Worm (Caenorhabditis elegans): ENCODE results near the gene gldi-11.
A peak's percentile ranks its signal among the peaks of the same experiment; 100 is the strongest.

gldi-11 gene

ce11 chrII:4904277-4904676 lies 41.3 kb downstream of the gldi-11 start (continued):
- TF ChIP-seq nfya-2 (GFP tag; IDR thresholded peaks at IDR 0.05) (no peak), F22D6.2 (tag; optimal IDR thresholded peaks at IDR 0.05) (no peak), aptf-2 (GFP tag; conservative IDR thresholded peaks at IDR 0.05) (no peak), ama-1 (optimal IDR thresholded peaks at IDR 0.05) (no peak), ama-1 (GFP tag; optimal IDR thresholded peaks at IDR 0.05) (no peak), ceh-79 (tag; optimal IDR thresholded peaks at IDR 0.05) (no peak), mel-28 (tag; optimal IDR thresholded peaks at IDR 0.05; ENCODE audit: borderline replicate concordance) (no peak), lag-1 (GFP tag; IDR thresholded peaks at IDR 0.05) (no peak), snpc-3.4 (tag; optimal IDR thresholded peaks at IDR 0.05) (peak; percentile 60), nhr-120 (GFP tag; IDR thresholded peaks at IDR 0.05) (no peak), F23B12.7 (tag; optimal IDR thresholded peaks at IDR 0.05; ENCODE audit: insufficient read depth) (peak; percentile 80), Y53F4B.3 (GFP tag; IDR thresholded peaks at IDR 0.05) (no peak), nfya-1 (tag; optimal IDR thresholded peaks at IDR 0.05; ENCODE audit: borderline replicate concordance, insufficient read depth) (no peak), ztf-22 (GFP tag; optimal IDR thresholded peaks at IDR 0.05) (no peak), rcor-1 (GFP tag; IDR thresholded peaks at IDR 0.05) (peak; percentile 61), gei-17 (GFP tag; optimal IDR thresholded peaks at IDR 0.05) (no peak), B0336.3 (GFP tag; IDR thresholded peaks at IDR 0.05) (no peak; the same call in 1 of the 2 replicates), snpc-1.3 (tag; optimal IDR thresholded peaks at IDR 0.05; ENCODE audit: insufficient read depth) (peak; percentile 58), die-1 (tag; optimal IDR thresholded peaks at IDR 0.05) (no peak), chd-7 (tag; optimal IDR thresholded peaks at IDR 0.05) (peak; percentile 9), hmg-20 (GFP tag; IDR thresholded peaks at IDR 0.05) (no peak), C06A6.2 (GFP tag; conservative IDR thresholded peaks at IDR 0.05) (no peak), Y56A3A.18 (GFP tag; IDR thresholded peaks at IDR 0.05) (no peak), ceh-91 (GFP tag; IDR thresholded peaks at IDR 0.05) (peak; percentile 39; the same call in 1 of the 2 replicates), bed-2 (GFP tag; IDR thresholded peaks at IDR 0.05) (no peak), ztf-18 (tag; optimal IDR thresholded peaks at IDR 0.05) (peak; percentile 17), zfh-2 (GFP tag; conservative IDR thresholded peaks at IDR 0.05) (no peak; the same call in 1 of the 2 replicates), ztf-25 (GFP tag; IDR thresholded peaks at IDR 0.05) (no peak), ztf-26 (tag; optimal IDR thresholded peaks at IDR 0.05) (no peak), F57A8.1 (GFP tag; optimal IDR thresholded peaks at IDR 0.05) (no peak), attf-5 (GFP tag; optimal IDR thresholded peaks at IDR 0.05) (peak; percentile 40), bed-1 (GFP tag; IDR thresholded peaks at IDR 0.05) (no peak), egrh-3 (GFP tag; IDR thresholded peaks at IDR 0.05) (no peak), T07F8.4 (tag; optimal IDR thresholded peaks at IDR 0.05) (no peak), F52B5.7 (tag; optimal IDR thresholded peaks at IDR 0.05) (no peak), dox-1 (GFP tag; IDR thresholded peaks at IDR 0.05) (peak; percentile 73), K11D2.4 (GFP tag; IDR thresholded peaks at IDR 0.05) (no peak), ztf-28 (GFP tag; IDR thresholded peaks at IDR 0.05) (no peak), B0019.2 (GFP tag; conservative IDR thresholded peaks at IDR 0.05) (no peak), mes-4 (tag; optimal IDR thresholded peaks at IDR 0.05) (no peak), F55B11.4 (tag; optimal IDR thresholded peaks at IDR 0.05; ENCODE audit: borderline replicate concordance, insufficient read depth) (no peak), tlf-1 (GFP tag; optimal IDR thresholded peaks at IDR 0.05) (peak; percentile 46), Y79H2A.3 (GFP tag; conservative IDR thresholded peaks at IDR 0.05) (no peak), hlh-12 (tag; optimal IDR thresholded peaks at IDR 0.05) (no peak), lsy-27 (tag; optimal IDR thresholded peaks at IDR 0.05; ENCODE audit: borderline replicate concordance, insufficient read depth) (peak; percentile 60), mxl-1 (tag; optimal IDR thresholded peaks at IDR 0.05) (no peak), aptf-3 (GFP tag; IDR thresholded peaks at IDR 0.05) (no peak), cebp-2 (GFP tag; IDR thresholded peaks at IDR 0.05) (no peak), F49E8.2 (tag; optimal IDR thresholded peaks at IDR 0.05; ENCODE audit: insufficient read depth) (peak; percentile 44)

Measured in whole organism, young adult.